Fruit fly (Drosophila melanogaster) whole organism, embryonic: ENCODE results near the gene Sb.
A peak's percentile ranks its signal among the peaks of the same experiment; 100 is the strongest.

ENCODE experiments used
- Antp ChIP-seq: fragments of 200-800 bp; sonication (Bioruptor generic); optimal IDR thresholded peaks from 3 replicates; lab custom pipeline; 2016; ENCODE audit warnings: missing biosample characterization, missing genetic modification characterization
- BEAF-32 ChIP-seq: fragments of 200-800 bp; sonication (Bioruptor generic); optimal IDR thresholded peaks from 3 replicates; lab custom pipeline; 2017; ENCODE audit warnings: missing biosample characterization, missing genetic modification characterization, mild to moderate bottlenecking, moderate library complexity, missing genetic modification reagents
- CG10267 ChIP-seq: fragments of 200-800 bp; sonication (Bioruptor generic); optimal IDR thresholded peaks from 2 replicates; lab custom pipeline; 2018; ENCODE audit warnings: missing biosample characterization, mild to moderate bottlenecking, missing genetic modification characterization, moderate library complexity
- CG11398 ChIP-seq: fragments of 200-800 bp; sonication (Bioruptor generic); optimal IDR thresholded peaks from 2 replicates; lab custom pipeline; 2016; ENCODE audit warnings: missing biosample characterization, missing genetic modification characterization
- CG12104 ChIP-seq: fragments of 200-800 bp; sonication (Bioruptor generic); optimal IDR thresholded peaks from 3 replicates; lab custom pipeline; 2016; ENCODE audit warnings: missing biosample characterization, missing genetic modification characterization
- CG13287 ChIP-seq: fragments of 200-800 bp; sonication (Bioruptor generic); IDR thresholded peaks from 2 replicates; pipeline ENCODE4 v1.3.6; 2022; ENCODE audit warnings: missing biosample characterization, missing genetic modification characterization; ENCODE audit not compliant: partially characterized antibody
- CG15514 ChIP-seq: fragments of 200-800 bp; sonication (Bioruptor generic); optimal IDR thresholded peaks from 3 replicates; lab custom pipeline; 2017; ENCODE audit warnings: missing biosample characterization, missing genetic modification characterization, mild to moderate bottlenecking, moderate library complexity, missing genetic modification reagents
- CG17829 ChIP-seq: fragments of 200-800 bp; optimal IDR thresholded peaks from 2 replicates; lab custom pipeline; 2019; ENCODE audit warnings: missing biosample characterization, mild to moderate bottlenecking, missing genetic modification characterization, moderate library complexity
- CG2120 ChIP-seq: fragments of 200-800 bp; sonication (Bioruptor generic); optimal IDR thresholded peaks from 3 replicates; lab custom pipeline; 2016; ENCODE audit warnings: missing biosample characterization, missing genetic modification characterization
- CG3847 ChIP-seq: fragments of 200-800 bp; sonication (Bioruptor generic); IDR thresholded peaks from 2 replicates; pipeline ENCODE4 v1.3.6; 2022; ENCODE audit warnings: missing biosample characterization, missing genetic modification characterization
- CG4854 ChIP-seq: fragments of 200-800 bp; sonication (Bioruptor generic); optimal IDR thresholded peaks from 2 replicates; lab custom pipeline; 2016; ENCODE audit warnings: missing biosample characterization, missing genetic modification characterization, inconsistent platforms
- CG6765 ChIP-seq: fragments of 200-800 bp; sonication (Bioruptor generic); optimal IDR thresholded peaks from 3 replicates; lab custom pipeline; 2017; ENCODE audit warnings: missing biosample characterization, mild to moderate bottlenecking, missing genetic modification characterization
- CG6791 ChIP-seq: fragments of 200-800 bp; sonication (Bioruptor generic); IDR thresholded peaks from 3 replicates; pipeline ENCODE4 v1.3.6; 2022; ENCODE audit warnings: missing biosample characterization, missing genetic modification characterization; ENCODE audit not compliant: partially characterized antibody
- CG7357 ChIP-seq: fragments of 200-800 bp; sonication (Bioruptor generic); IDR thresholded peaks from 3 replicates; pipeline ENCODE4 v1.3.6; 2022; ENCODE audit warnings: missing biosample characterization, missing genetic modification characterization
- CG8290 ChIP-seq, 3 experiments: fragments of 200-800 bp; sonication (Bioruptor generic); optimal IDR thresholded peaks; 2 replicates each; lab custom pipeline; 2016 to 2019; ENCODE audit warnings: missing biosample characterization in 3 of 3, missing genetic modification characterization in 3 of 3, mild to moderate bottlenecking in 2 of 3, moderate library complexity in 1 of 3
- CG8924 ChIP-seq: fragments of 200-800 bp; optimal IDR thresholded peaks from 3 replicates; lab custom pipeline; 2019; ENCODE audit warnings: missing biosample characterization, mild to moderate bottlenecking, missing genetic modification characterization, moderate library complexity
- CG9797 ChIP-seq: fragments of 200-800 bp; sonication (Bioruptor generic); optimal IDR thresholded peaks from 3 replicates; lab custom pipeline; 2018; ENCODE audit warnings: missing biosample characterization, mild to moderate bottlenecking, missing genetic modification characterization
- CHES-1-like ChIP-seq: fragments of 200-800 bp; sonication (Bioruptor generic); optimal IDR thresholded peaks from 2 replicates; lab custom pipeline; 2016; ENCODE audit warnings: missing biosample characterization, missing genetic modification characterization
- CTCF ChIP-seq: fragments of 200-800 bp; sonication (Bioruptor generic); optimal IDR thresholded peaks from 2 replicates; lab custom pipeline; 2017; ENCODE audit warnings: missing biosample characterization, mild to moderate bottlenecking, missing genetic modification characterization, moderate library complexity
- D19B ChIP-seq: fragments of 200-800 bp; sonication (Bioruptor generic); optimal IDR thresholded peaks from 2 replicates; lab custom pipeline; 2017; ENCODE audit warnings: missing biosample characterization, mild to moderate bottlenecking, missing genetic modification characterization
- H15 ChIP-seq: fragments of 200-800 bp; sonication (Bioruptor generic); IDR thresholded peaks from 3 replicates; pipeline ENCODE4 v1.3.6; 2022; ENCODE audit warnings: missing biosample characterization, missing genetic modification characterization
- HmgZ ChIP-seq: fragments of 200-800 bp; sonication (Bioruptor generic); optimal IDR thresholded peaks from 2 replicates; lab custom pipeline; 2018; ENCODE audit warnings: missing biosample characterization, mild to moderate bottlenecking, missing genetic modification characterization
- Hmr ChIP-seq: fragments of 200-800 bp; sonication (Bioruptor generic); optimal IDR thresholded peaks from 3 replicates; lab custom pipeline; 2017; ENCODE audit warnings: mild to moderate bottlenecking, missing biosample characterization, missing genetic modification reagents, missing genetic modification characterization
- Med ChIP-seq: fragments of 200-800 bp; sonication (Bioruptor generic); peaks from one replicate; lab custom pipeline; 2016; ENCODE audit warnings: missing biosample characterization, missing genetic modification characterization, mild to moderate bottlenecking, inconsistent platforms, moderate library complexity
- Mes4 ChIP-seq: fragments of 200-800 bp; sonication (Bioruptor generic); optimal IDR thresholded peaks from 2 replicates; lab custom pipeline; 2016; ENCODE audit warnings: missing biosample characterization, missing genetic modification characterization
- Myb ChIP-seq: fragments of 200-800 bp; sonication (Bioruptor generic); optimal IDR thresholded peaks from 2 replicates; lab custom pipeline; 2016; ENCODE audit warnings: missing biosample characterization, missing genetic modification characterization
- Nf-YC ChIP-seq: fragments of 200-800 bp; optimal IDR thresholded peaks from 3 replicates; lab custom pipeline; 2019; ENCODE audit warnings: missing biosample characterization, mild to moderate bottlenecking, missing genetic modification characterization, moderate library complexity
- Poxn ChIP-seq: fragments of 200-800 bp; sonication (Bioruptor generic); IDR thresholded peaks from 2 replicates; pipeline ENCODE4 v1.3.6; 2022; ENCODE audit warnings: missing biosample characterization, missing genetic modification characterization
- bab2 ChIP-seq: fragments of 200-800 bp; sonication (Bioruptor generic); optimal IDR thresholded peaks from 2 replicates; lab custom pipeline; 2016; ENCODE audit warnings: missing biosample characterization, missing genetic modification characterization
- bigmax ChIP-seq: fragments of 200-800 bp; sonication (Bioruptor generic); optimal IDR thresholded peaks from 2 replicates; lab custom pipeline; 2018; ENCODE audit warnings: missing biosample characterization, mild to moderate bottlenecking, missing genetic modification characterization
- bsh ChIP-seq, 2 experiments: fragments of 200-800 bp; sonication (Bioruptor generic); optimal IDR thresholded peaks; 2 replicates each; lab custom pipeline; 2017 to 2018; ENCODE audit warnings: mild to moderate bottlenecking in 2 of 2, missing biosample characterization in 2 of 2, missing genetic modification characterization in 2 of 2, moderate library complexity in 1 of 2
- cad ChIP-seq: fragments of >200 bp; optimal IDR thresholded peaks from 2 replicates; lab custom pipeline; 2017; ENCODE audit warnings: missing biosample characterization, missing genetic modification characterization
- cato ChIP-seq: fragments of 200-800 bp; sonication (Bioruptor generic); optimal IDR thresholded peaks from 2 replicates; lab custom pipeline; 2016; ENCODE audit warnings: missing biosample characterization, missing genetic modification characterization, borderline replicate concordance
- chinmo ChIP-seq: fragments of 200-800 bp; sonication (Bioruptor generic); IDR thresholded peaks from 4 replicates; pipeline ENCODE4 v1.3.6; 2022; ENCODE audit warnings: missing biosample characterization, missing genetic modification characterization; ENCODE audit not compliant: partially characterized antibody
- ci ChIP-seq: fragments of 200-800 bp; sonication (Bioruptor generic); IDR thresholded peaks from 3 replicates; pipeline ENCODE4 v1.3.6; 2022; ENCODE audit warnings: missing biosample characterization, missing genetic modification characterization
- crp ChIP-seq, 2 experiments: fragments of 200-800 bp; sonication (Bioruptor generic); optimal IDR thresholded peaks; 2 replicates in 1 of 2; 3 replicates in 1 of 2; lab custom pipeline; 2017; ENCODE audit warnings: missing biosample characterization in 2 of 2, missing genetic modification characterization in 2 of 2, mild to moderate bottlenecking in 1 of 2, moderate library complexity in 1 of 2
- dmrt99B ChIP-seq: fragments of 200-800 bp; sonication (Bioruptor generic); optimal IDR thresholded peaks from 2 replicates; lab custom pipeline; 2018; ENCODE audit warnings: missing biosample characterization, mild to moderate bottlenecking, missing genetic modification characterization, moderate library complexity
- exex ChIP-seq: fragments of 200-800 bp; sonication (Bioruptor generic); optimal IDR thresholded peaks from 4 replicates; lab custom pipeline; 2018; ENCODE audit warnings: missing biosample characterization, mild to moderate bottlenecking, missing genetic modification characterization, moderate library complexity
- gem ChIP-seq: fragments of 200-800 bp; sonication (Bioruptor generic); optimal IDR thresholded peaks from 2 replicates; lab custom pipeline; 2019; ENCODE audit warnings: missing biosample characterization, mild to moderate bottlenecking, missing genetic modification characterization, moderate library complexity
- gfzf ChIP-seq: fragments of 200-800 bp; sonication (Bioruptor generic); optimal IDR thresholded peaks from 2 replicates; lab custom pipeline; 2016; ENCODE audit warnings: missing biosample characterization, mild to moderate bottlenecking, missing genetic modification characterization, moderate library complexity
- kah ChIP-seq: fragments of 200-800 bp; sonication (Bioruptor generic); optimal IDR thresholded peaks from 2 replicates; lab custom pipeline; 2018; ENCODE audit warnings: missing biosample characterization, mild to moderate bottlenecking, missing genetic modification characterization
- lilli ChIP-seq: fragments of 200-800 bp; sonication (Bioruptor generic); optimal IDR thresholded peaks from 3 replicates; lab custom pipeline; 2016; ENCODE audit warnings: missing biosample characterization, missing genetic modification characterization
- nerfin-1 ChIP-seq: fragments of 200-800 bp; sonication (Bioruptor generic); optimal IDR thresholded peaks from 3 replicates; lab custom pipeline; 2019; ENCODE audit warnings: missing biosample characterization, mild to moderate bottlenecking, missing genetic modification characterization, moderate library complexity
- onecut ChIP-seq: fragments of 200-800 bp; sonication (Bioruptor generic); IDR thresholded peaks from 2 replicates; pipeline ENCODE4 v1.3.6; 2022; ENCODE audit warnings: missing biosample characterization, missing genetic modification characterization
- peb ChIP-seq: fragments of 200-800 bp; sonication (Bioruptor generic); IDR thresholded peaks from 2 replicates; pipeline ENCODE4 v1.3.6; 2022; ENCODE audit warnings: missing biosample characterization, missing genetic modification characterization
- tx ChIP-seq: fragments of 200-800 bp; sonication (Bioruptor generic); optimal IDR thresholded peaks from 2 replicates; lab custom pipeline; 2016; ENCODE audit warnings: missing biosample characterization, missing genetic modification characterization
- vfl ChIP-seq: fragments of 200-800 bp; sonication (Bioruptor generic); optimal IDR thresholded peaks from 2 replicates; lab custom pipeline; 2016; ENCODE audit warnings: missing biosample characterization, missing genetic modification characterization
- vvl ChIP-seq: fragments of 200-800 bp; sonication (Bioruptor generic); IDR thresholded peaks from 2 replicates; pipeline ENCODE4 v1.3.6; 2022; ENCODE audit warnings: missing biosample characterization, missing genetic modification characterization

Sb gene

dm6 chr3R:16180476-16181070 is 64.6 kb downstream of the Sb start, which contains the start of gene CG8927 (continued):
- peak; percentile 17 for TF ChIP-seq CG15514 (GFP tag; lab: Kevin White, UChicago)
- 0 out of 2 replicates have a peak, but pooled peaks have one; percentile 16 for TF ChIP-seq CG3847 (GFP tag; lab: Robert Waterston, UW)
- TF ChIP-seq CG2120 (GFP tag; lab: Kevin White, UChicago): no peak
- no peak for TF ChIP-seq CG4854
- TF ChIP-seq tx: no peak
- TF ChIP-seq crp (GFP tag; optimal IDR thresholded peaks at IDR 0.05; lab: Kevin White, UChicago): peak in 1 of 2 experiments; percentile 2
- peak; percentile 18 for TF ChIP-seq HmgZ
- no peak for TF ChIP-seq CG8924 (tag; lab: Kevin White, UChicago)
- peak; percentile 62 for TF ChIP-seq CG8290 (GFP tag; optimal IDR thresholded peaks at IDR 0.05; lab: Kevin White, UChicago)
- TF ChIP-seq CG8290 (tag; optimal IDR thresholded peaks at IDR 0.05; lab: Kevin White, UChicago): peak; percentile 30 to 86
- no peak for TF ChIP-seq CG17829 (tag; lab: Kevin White, UChicago)
- peak; percentile 42 for TF ChIP-seq bigmax (GFP tag; lab: Kevin White, UChicago)
- TF ChIP-seq CG11398 (GFP tag; lab: Kevin White, UChicago): no peak
- 0 out of 3 replicates have a peak, but pooled peaks have one; percentile 14 for TF ChIP-seq CG6791
- no peak for TF ChIP-seq CG9797 (GFP tag; lab: Kevin White, UChicago)
- peak; percentile 6; the same call in 1 of the 3 replicates for TF ChIP-seq ci (GFP tag; lab: Robert Waterston, UW)
- TF ChIP-seq H15 (GFP tag; lab: Robert Waterston, UW): no peak
- no peak for TF ChIP-seq Nf-YC (tag; lab: Kevin White, UChicago)
- TF ChIP-seq CG7357 (GFP tag; lab: Robert Waterston, UW): no peak
- TF ChIP-seq CG12104 (GFP tag; lab: Kevin White, UChicago): no peak
- no peak for TF ChIP-seq gem
- TF ChIP-seq bsh (GFP tag; optimal IDR thresholded peaks at IDR 0.05; lab: Kevin White, UChicago): no peak
- TF ChIP-seq bab2 (GFP tag; lab: Kevin White, UChicago): no peak
- TF ChIP-seq gfzf (GFP tag; lab: Kevin White, UChicago): peak; percentile 32
- TF ChIP-seq CTCF (GFP tag; lab: Kevin White, UChicago): peak; percentile 80
- no peak for TF ChIP-seq peb (GFP tag; lab: Robert Waterston, UW)
- peak; percentile 45; the same call in 1 of the 2 replicates for TF ChIP-seq CG13287 (GFP tag; lab: Robert Waterston, UW)
- no peak for TF ChIP-seq Poxn
- TF ChIP-seq vfl (GFP tag; lab: Kevin White, UChicago): no peak
- no peak for TF ChIP-seq nerfin-1 (tag; lab: Kevin White, UChicago)
- TF ChIP-seq dmrt99B: no peak
- TF ChIP-seq onecut: no peak
- TF ChIP-seq Myb (GFP tag; lab: Kevin White, UChicago): peak; percentile 93
- peak; percentile 16 for TF ChIP-seq Hmr (GFP tag; lab: Kevin White, UChicago)
- TF ChIP-seq lilli: no peak
- TF ChIP-seq CG6765 (GFP tag; lab: Kevin White, UChicago): no peak
- TF ChIP-seq Med (GFP tag; lab: Kevin White, UChicago): peak; percentile 50
- 0 out of 4 replicates have a peak, but pooled peaks have one; percentile 27 for TF ChIP-seq chinmo
- peak; percentile 80 for TF ChIP-seq vvl (GFP tag; lab: Robert Waterston, UW)
- TF ChIP-seq D19B (GFP tag; lab: Kevin White, UChicago): no peak
- TF ChIP-seq CHES-1-like (GFP tag; lab: Kevin White, UChicago): no peak
- TF ChIP-seq cato (GFP tag; lab: Kevin White, UChicago): no peak
- TF ChIP-seq BEAF-32: no peak
- no peak for TF ChIP-seq Antp (GFP tag; lab: Kevin White, UChicago)
- TF ChIP-seq kah (GFP tag; lab: Kevin White, UChicago): no peak
- no peak for TF ChIP-seq Mes4
- TF ChIP-seq cad (GFP tag; lab: Kevin White, UChicago): no peak
- no peak for TF ChIP-seq exex (tag; lab: Kevin White, UChicago)
- TF ChIP-seq CG10267: no peak
- TF ChIP-seq, all 482 proteins: peak for 27
